Fruit fly (Drosophila melanogaster) Kc167 (cell line): Measurements from ENCODE around the gene JTBR.

ENCODE experiments used
- insv ChIP-seq: fragments of >200 bp; optimal IDR thresholded peaks from 3 replicates; lab custom pipeline; 2018; ENCODE audit warnings: missing external identifiers
- psq ChIP-seq: fragments of >200 bp; optimal IDR thresholded peaks from 2 replicates; lab custom pipeline; 2017; ENCODE audit warnings: missing external identifiers
- ttk ChIP-seq: sonication (Bioruptor generic); optimal IDR thresholded peaks from 2 replicates; lab custom pipeline; 2017; ENCODE audit warnings: missing external identifiers

DNA sequence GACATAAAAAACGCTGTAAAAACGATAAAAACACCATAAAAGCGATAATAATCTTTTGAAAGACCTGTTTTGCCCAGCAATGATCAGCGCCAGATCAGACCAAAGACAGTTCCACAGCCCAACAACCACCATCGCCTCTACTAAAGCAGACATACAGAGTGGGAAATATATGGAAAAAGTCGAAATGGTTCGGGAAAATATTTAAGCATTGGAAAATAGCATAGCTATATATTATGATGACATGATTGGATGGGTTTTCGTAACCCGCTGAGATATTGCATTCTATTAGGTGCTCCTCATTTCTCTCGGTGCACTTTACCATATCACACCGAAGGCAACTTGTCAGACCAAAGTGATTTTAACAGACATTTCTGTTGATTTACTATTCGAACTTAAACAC lies 6.0 kb upstream of the JTBR start:
- no peak for TF ChIP-seq insv (lab: Kevin White, UChicago)
- no peak for TF ChIP-seq ttk (lab: Kevin White, UChicago)
- no peak for TF ChIP-seq psq (lab: Kevin White, UChicago)
